Worm (Caenorhabditis elegans) whole organism, L2 larva: ENCODE measurements around the gene F16G10.14.

ENCODE experiments used
- C34F6.9 ChIP-seq: fragments of 150-350 bp; optimal IDR thresholded peaks from 2 replicates; lab custom pipeline; 2014; ENCODE audit warnings: missing biosample characterization, missing genetic modification characterization
- R02D3.7 ChIP-seq: fragments of 150-350 bp; optimal IDR thresholded peaks from 2 replicates; lab custom pipeline; 2014; ENCODE audit warnings: missing biosample characterization, missing genetic modification characterization
- nhr-11 ChIP-seq: fragments of 150-350 bp; optimal IDR thresholded peaks from 2 replicates; lab custom pipeline; 2014; ENCODE audit warnings: missing biosample characterization, missing genetic modification characterization
- nhr-23 ChIP-seq: fragments of 150-350 bp; optimal IDR thresholded peaks from 2 replicates; lab custom pipeline; 2014; ENCODE audit warnings: missing biosample characterization, missing genetic modification reagents, missing genetic modification characterization
- nhr-237 ChIP-seq: fragments of 150-350 bp; optimal IDR thresholded peaks from 2 replicates; lab custom pipeline; 2014; ENCODE audit warnings: missing biosample characterization, missing genetic modification characterization
- zag-1 ChIP-seq: fragments of 150-350 bp; optimal IDR thresholded peaks from 2 replicates; lab custom pipeline; 2014; ENCODE audit warnings: missing biosample characterization, missing genetic modification characterization

ce11 chrII:2442979-2443378 lies 44.2 kb upstream of the F16G10.14 start, which contains the start of gene vab-19:
- no peak for TF ChIP-seq nhr-237 (tag; lab: Kevin White, UChicago)
- TF ChIP-seq nhr-11 (tag; lab: Kevin White, UChicago) = no peak
- no peak for TF ChIP-seq zag-1
- TF ChIP-seq C34F6.9 (tag; lab: Kevin White, UChicago) = no peak
- TF ChIP-seq R02D3.7 (tag; lab: Kevin White, UChicago) = no peak
- TF ChIP-seq nhr-23 = no peak
